Fruit fly (Drosophila melanogaster) Kc167 (cell line): ENCODE results near the gene CG13001.

ENCODE experiments used
- h ChIP-seq: fragments of >200 bp; optimal IDR thresholded peaks from 3 replicates; lab custom pipeline; 2018; ENCODE audit warnings: missing external identifiers
- insv ChIP-seq: fragments of >200 bp; optimal IDR thresholded peaks from 3 replicates; lab custom pipeline; 2018; ENCODE audit warnings: missing external identifiers
- psq ChIP-seq: fragments of >200 bp; optimal IDR thresholded peaks from 2 replicates; lab custom pipeline; 2017; ENCODE audit warnings: missing external identifiers
- ttk ChIP-seq: sonication (Bioruptor generic); optimal IDR thresholded peaks from 2 replicates; lab custom pipeline; 2017; ENCODE audit warnings: missing external identifiers

dm6 chrX:16967415-16967814, 24.7 kb upstream of the CG13001 start:
- TF ChIP-seq ttk (lab: Kevin White, UChicago) (no peak), h (peak; percentile 85), insv (lab: Kevin White, UChicago) (no peak), psq (lab: Kevin White, UChicago) (no peak)
